Worm (Caenorhabditis elegans): ENCODE measurements around the gene Y75B7AR.1.
A peak's percentile ranks its signal among the peaks of the same experiment; 100 is the strongest.

The Y75B7AR.1 gene

DNA sequence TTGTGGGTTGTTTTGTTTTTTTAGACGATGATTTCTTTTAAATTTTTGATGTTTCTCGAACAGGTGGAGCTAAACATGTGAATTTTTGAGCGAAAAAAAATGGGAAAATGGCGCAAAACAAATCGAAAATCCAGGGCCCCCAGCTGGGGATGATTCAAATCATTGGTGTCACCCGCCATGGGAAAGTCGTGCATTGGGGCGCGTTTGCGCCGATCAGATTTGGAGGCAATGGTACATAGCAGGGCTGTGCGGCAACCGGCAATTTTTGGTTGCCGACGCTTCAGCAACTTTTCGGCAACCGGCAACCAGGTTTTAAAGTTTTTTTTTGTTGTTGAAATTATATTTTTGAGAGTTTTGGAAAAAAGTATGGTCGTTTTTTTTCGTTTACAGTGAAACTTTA, 2.4 kb downstream of the Y75B7AR.1 start:
- TF ChIP-seq unc-62 (GFP tag; optimal IDR thresholded peaks at IDR 0.05) (no peak), unc-39 (tag; optimal IDR thresholded peaks at IDR 0.05) (no peak), ces-1 (GFP tag; optimal IDR thresholded peaks at IDR 0.05) (no peak), snpc-4 (tag; optimal IDR thresholded peaks at IDR 0.05) (no peak), tbx-8 (GFP tag; optimal IDR thresholded peaks at IDR 0.05) (no peak), nhr-76 (tag; optimal IDR thresholded peaks at IDR 0.05) (no peak), nhr-12 (tag; optimal IDR thresholded peaks at IDR 0.05) (no peak), flh-1 (GFP tag; optimal IDR thresholded peaks at IDR 0.05) (no peak)

DNA sequence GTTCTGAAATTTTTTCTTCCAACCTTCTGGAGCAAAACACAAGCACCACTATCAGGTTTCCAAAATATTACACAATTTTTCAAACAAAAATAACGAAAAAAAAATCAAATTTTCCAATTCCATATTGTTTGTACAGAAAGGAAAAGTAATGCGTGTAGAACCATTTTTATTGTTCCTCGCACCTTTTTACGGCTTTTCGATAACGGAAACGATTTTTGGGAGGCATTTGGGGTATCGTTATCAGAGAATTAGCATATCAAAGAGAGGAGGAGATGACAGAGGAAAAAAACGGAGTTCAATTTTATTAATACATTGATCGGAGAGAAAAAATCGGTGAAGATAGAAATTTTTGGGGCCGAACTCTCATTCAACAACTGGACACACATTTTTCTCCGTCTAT, 3.0 kb downstream of the Y75B7AR.1 start:
- TF ChIP-seq elt-3 (tag; optimal IDR thresholded peaks at IDR 0.05) = no peak

DNA sequence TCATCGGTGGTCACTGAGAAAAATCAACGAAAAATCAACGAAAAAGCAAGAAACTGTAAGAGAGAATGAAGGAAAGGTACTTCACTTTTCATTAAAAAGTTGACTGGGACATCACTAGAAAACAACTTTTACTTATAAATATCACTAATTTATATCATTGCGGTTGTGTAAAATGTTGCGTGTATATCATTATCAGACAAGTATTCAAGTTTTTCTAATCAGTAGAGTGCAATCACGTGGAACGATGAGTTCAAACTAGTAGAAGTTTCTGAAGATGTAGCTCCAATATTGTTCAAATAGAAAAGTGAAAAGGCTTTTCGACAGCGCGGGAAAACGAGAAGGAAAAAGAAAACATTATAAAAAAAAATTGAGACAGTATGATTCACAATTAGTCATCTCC, 4.6 kb downstream of the Y75B7AR.1 start:
- TF ChIP-seq bed-3 (GFP tag; optimal IDR thresholded peaks at IDR 0.05) (no peak), nhr-237 (tag; optimal IDR thresholded peaks at IDR 0.05) (no peak), sem-2 (GFP tag; optimal IDR thresholded peaks at IDR 0.05) (no peak), elt-1 (tag; optimal IDR thresholded peaks at IDR 0.05; ENCODE audit: borderline replicate concordance, insufficient read depth) (no peak), lin-32 (GFP tag; optimal IDR thresholded peaks at IDR 0.05) (no peak), unc-62 (GFP tag; optimal IDR thresholded peaks at IDR 0.05) (no peak), ceh-43 (GFP tag; optimal IDR thresholded peaks at IDR 0.05) (no peak), hlh-1 (tag; optimal IDR thresholded peaks at IDR 0.05) (no peak), ham-2 (GFP tag; optimal IDR thresholded peaks at IDR 0.05) (no peak), ceh-83 (GFP tag; optimal IDR thresholded peaks at IDR 0.05) (no peak), tbx-8 (GFP tag; optimal IDR thresholded peaks at IDR 0.05) (no peak)

DNA sequence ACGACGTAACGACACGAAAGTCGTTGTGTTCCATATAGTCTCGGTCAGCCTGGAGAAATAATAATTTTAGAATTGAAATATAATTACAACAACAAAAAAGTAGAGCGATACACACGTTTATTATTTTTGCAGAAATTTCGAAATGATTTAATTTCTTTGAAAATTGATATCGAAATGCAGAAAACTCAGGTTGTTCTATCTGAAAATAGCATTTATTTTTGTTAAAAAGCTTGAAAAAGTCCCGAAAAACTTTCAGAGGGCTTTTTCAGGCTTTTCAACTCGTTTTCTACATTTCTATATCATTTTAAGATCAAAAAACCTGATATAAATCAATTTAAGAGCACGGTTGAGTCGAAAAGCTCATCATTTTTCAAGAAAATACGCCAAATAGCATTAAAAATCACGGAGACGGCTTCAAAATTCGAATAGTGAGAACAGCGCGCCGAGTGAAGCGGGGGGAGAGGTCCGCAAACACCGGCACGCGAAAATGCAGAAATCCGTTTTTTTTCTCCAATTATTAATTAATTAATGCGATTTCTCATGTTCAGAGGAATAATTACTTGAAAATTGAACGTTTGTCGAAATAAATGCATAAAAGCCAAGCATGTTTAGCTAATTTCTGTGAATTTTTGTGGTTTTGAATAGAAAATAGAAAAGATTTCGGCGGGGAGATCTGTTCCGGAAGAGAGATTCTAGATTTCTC, 9.4 kb downstream of the Y75B7AR.1 start, which contains the start of gene rga-4:
Gene rga-4, minus strand, starts transcription at position 51 of the 703 bp plus-strand sequence.
- peak; percentile 22 for TF ChIP-seq unc-120 (tag; optimal IDR thresholded peaks at IDR 0.05; ENCODE audit: poor library complexity, severe bottlenecking)
- TF ChIP-seq mls-2 (tag; optimal IDR thresholded peaks at IDR 0.05) = peak; percentile 26
- no peak for TF ChIP-seq nhr-28 (tag; optimal IDR thresholded peaks at IDR 0.05)
- TF ChIP-seq mep-1 (tag; optimal IDR thresholded peaks at IDR 0.05) = no peak
- TF ChIP-seq ham-2 (GFP tag; optimal IDR thresholded peaks at IDR 0.05) = peak; percentile 6
- TF ChIP-seq lin-13 (tag; optimal IDR thresholded peaks at IDR 0.05) = peak; percentile 1
- TF ChIP-seq ces-1 (GFP tag; optimal IDR thresholded peaks at IDR 0.05) = peak; percentile 90
- peak; percentile 46 for TF ChIP-seq ceh-43 (GFP tag; optimal IDR thresholded peaks at IDR 0.05)

DNA sequence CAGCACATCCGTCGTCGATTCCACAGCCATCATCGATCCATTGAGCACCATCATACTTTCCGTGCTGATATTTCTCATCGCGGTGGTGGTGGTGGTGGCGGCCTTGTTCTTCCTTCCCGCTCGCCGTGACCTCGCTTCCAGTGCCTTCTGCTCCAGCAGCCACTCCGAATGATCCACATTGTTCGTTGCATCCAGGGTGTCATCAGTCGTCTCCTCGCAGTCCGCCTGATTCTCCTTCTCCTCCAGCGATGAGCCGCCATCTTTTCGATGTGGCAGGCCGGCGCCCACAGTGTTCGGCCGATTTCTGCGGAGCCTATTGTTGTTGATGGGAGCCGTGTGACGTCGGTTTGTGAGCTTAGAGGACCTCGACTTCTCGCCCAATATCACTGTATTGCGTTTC, 14.8 kb downstream of the Y75B7AR.1 start:
- TF ChIP-seq elt-1 (tag; optimal IDR thresholded peaks at IDR 0.05; ENCODE audit: borderline replicate concordance, insufficient read depth) (no peak), pha-4 (tag; optimal IDR thresholded peaks at IDR 0.05) (no peak), ham-2 (GFP tag; optimal IDR thresholded peaks at IDR 0.05) (no peak), sptf-1 (tag; optimal IDR thresholded peaks at IDR 0.05) (no peak), mls-2 (tag; optimal IDR thresholded peaks at IDR 0.05) (no peak), bed-3 (GFP tag; optimal IDR thresholded peaks at IDR 0.05) (no peak), nhr-237 (tag; optimal IDR thresholded peaks at IDR 0.05) (no peak), mab-5 (tag; optimal IDR thresholded peaks at IDR 0.05) (no peak), nhr-2 (tag; optimal IDR thresholded peaks at IDR 0.05) (no peak), sem-2 (GFP tag; optimal IDR thresholded peaks at IDR 0.05) (no peak), mep-1 (tag; optimal IDR thresholded peaks at IDR 0.05) (no peak), snpc-4 (tag; optimal IDR thresholded peaks at IDR 0.05) (no peak), ceh-83 (GFP tag; optimal IDR thresholded peaks at IDR 0.05) (no peak), ceh-43 (GFP tag; optimal IDR thresholded peaks at IDR 0.05) (no peak), lsy-2 (tag; optimal IDR thresholded peaks at IDR 0.05) (no peak), cnd-1 (tag; optimal IDR thresholded peaks at IDR 0.05) (no peak), lin-13 (tag; optimal IDR thresholded peaks at IDR 0.05) (no peak), unc-39 (tag; optimal IDR thresholded peaks at IDR 0.05) (no peak)

DNA sequence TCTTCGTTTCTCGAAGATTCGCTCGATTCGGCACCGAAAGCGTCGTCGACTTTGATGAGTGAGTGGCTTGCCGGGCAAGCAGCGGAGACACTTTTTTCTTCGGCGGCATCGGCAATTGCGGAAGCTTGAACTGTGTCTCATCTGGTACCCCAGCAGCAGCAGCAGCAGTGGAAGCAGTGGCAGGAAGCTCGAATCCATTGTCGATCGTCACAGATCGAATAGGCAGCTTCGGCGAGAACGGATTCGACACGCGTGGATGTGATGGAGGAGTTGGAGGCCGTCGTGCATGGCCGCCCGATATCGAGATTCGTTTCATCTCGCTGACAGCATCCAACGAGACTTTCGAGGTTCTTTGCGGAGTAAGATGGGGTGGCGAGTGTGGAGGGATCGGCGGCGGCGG, 17.8 kb downstream of the Y75B7AR.1 start:
- TF ChIP-seq blmp-1 (tag; optimal IDR thresholded peaks at IDR 0.05) (no peak), nhr-12 (tag; optimal IDR thresholded peaks at IDR 0.05) (no peak), pha-4 (tag; optimal IDR thresholded peaks at IDR 0.05) (no peak)
